Worm (Caenorhabditis elegans) whole organism, L2 larva: ENCODE results near the gene T22H9.1.

Experiments used
- ama-1 ChIP-seq: fragments of 150-350 bp; optimal IDR thresholded peaks from 2 replicates; lab custom pipeline; 2018; ENCODE audit warnings: inconsistent platforms
- ceh-82 ChIP-seq: fragments of 150-350 bp; optimal IDR thresholded peaks from 2 replicates; lab custom pipeline; 2014; ENCODE audit warnings: missing biosample characterization, missing genetic modification characterization
- egl-27 ChIP-seq: sonication (generic microtip); optimal IDR thresholded peaks from 3 replicates; lab custom pipeline; 2017; ENCODE audit warnings: missing biosample characterization, missing genetic modification reagents, missing genetic modification characterization
- elt-1 ChIP-seq: fragments of 150-350 bp; optimal IDR thresholded peaks from 2 replicates; lab custom pipeline; 2014; ENCODE audit warnings: missing biosample characterization, missing genetic modification characterization
- lin-39 ChIP-seq: fragments of 150-350 bp; optimal IDR thresholded peaks from 2 replicates; lab custom pipeline; 2014; ENCODE audit warnings: missing biosample characterization, missing genetic modification reagents, missing genetic modification characterization
- mab-5 ChIP-seq: fragments of 150-350 bp; optimal IDR thresholded peaks from 2 replicates; lab custom pipeline; 2014; ENCODE audit warnings: missing biosample characterization, missing genetic modification characterization
- mdl-1 ChIP-seq, 2 experiments: fragments of 150-350 bp in 1 of 2; sonication (generic microtip) in 1 of 2; optimal IDR thresholded peaks; 2 replicates each; lab custom pipeline; 2017; ENCODE audit warnings: missing biosample characterization in 2 of 2, missing genetic modification characterization in 2 of 2
- nhr-129 ChIP-seq: fragments of 150-350 bp; optimal IDR thresholded peaks from 2 replicates; lab custom pipeline; 2014; ENCODE audit warnings: missing biosample characterization, missing genetic modification characterization
- nhr-23 ChIP-seq: fragments of 150-350 bp; optimal IDR thresholded peaks from 2 replicates; lab custom pipeline; 2014; ENCODE audit warnings: missing biosample characterization, missing genetic modification reagents, missing genetic modification characterization
- nhr-237 ChIP-seq: fragments of 150-350 bp; optimal IDR thresholded peaks from 2 replicates; lab custom pipeline; 2014; ENCODE audit warnings: missing biosample characterization, missing genetic modification characterization
- skn-1 ChIP-seq: sonication (generic microtip); optimal IDR thresholded peaks from 2 replicates; lab custom pipeline; 2017; ENCODE audit warnings: missing biosample characterization, missing genetic modification characterization
- unc-62 ChIP-seq: fragments of 150-350 bp; optimal IDR thresholded peaks from 2 replicates; lab custom pipeline; 2014; ENCODE audit warnings: missing biosample characterization, missing genetic modification reagents, missing genetic modification characterization
- zag-1 ChIP-seq: fragments of 150-350 bp; optimal IDR thresholded peaks from 2 replicates; lab custom pipeline; 2014; ENCODE audit warnings: missing biosample characterization, missing genetic modification characterization
- ztf-1 ChIP-seq: fragments of 200-800 bp; sonication (Bioruptor generic); conservative IDR thresholded peaks from 2 replicates; pipeline ENCODE4 v1.3.6; 2022; ENCODE audit warnings: missing genetic modification characterization, missing compliant biosample characterization

DNA sequence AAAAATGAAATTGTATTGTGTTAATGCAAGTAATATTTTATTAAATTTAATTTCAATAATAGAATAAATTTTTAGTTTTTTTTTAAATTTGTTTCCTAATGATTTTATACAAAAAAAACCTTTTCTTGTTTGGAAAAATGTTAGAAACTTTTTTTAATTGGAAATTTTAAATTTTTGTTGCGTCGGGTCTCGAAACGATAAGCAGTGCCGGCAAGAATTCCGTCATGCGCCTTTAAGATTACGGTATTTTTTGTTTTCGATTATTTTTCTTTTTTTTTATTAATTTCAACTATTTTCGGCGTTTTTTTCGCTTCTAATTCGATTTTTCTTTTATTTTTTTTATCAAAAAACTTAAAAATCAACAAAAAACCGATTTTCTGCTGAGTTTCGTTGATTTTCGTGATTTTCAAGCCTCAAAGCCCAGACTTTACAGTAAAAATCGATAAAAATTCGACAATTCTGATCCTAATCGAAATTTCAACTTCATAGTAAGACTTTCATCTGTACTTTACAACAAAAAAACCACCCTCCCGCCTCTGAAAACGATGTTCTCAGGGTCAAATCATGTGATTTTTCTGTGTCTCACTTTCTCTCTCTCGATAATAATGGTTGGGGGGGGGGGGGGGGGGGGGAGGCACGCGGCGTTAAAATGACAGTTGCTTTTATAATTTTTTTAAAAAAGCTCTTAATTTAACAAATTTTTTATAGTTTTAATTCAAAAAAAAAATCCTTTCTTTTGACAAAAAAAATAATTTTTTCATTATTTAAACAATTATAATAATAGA, 11.8 kb upstream of the T22H9.1 start:
- TF ChIP-seq nhr-237 (tag; lab: Kevin White, UChicago): no peak
- no peak for TF ChIP-seq nhr-129 (tag; lab: Kevin White, UChicago)
- TF ChIP-seq mab-5: no peak
- TF ChIP-seq ztf-1 (GFP tag; lab: Robert Waterston, UW): no peak
- TF ChIP-seq zag-1 (tag; lab: Kevin White, UChicago): no peak
- TF ChIP-seq mdl-1 (tag; optimal IDR thresholded peaks at IDR 0.05; lab: Kevin White, UChicago): no peak
- TF ChIP-seq nhr-23 (tag; lab: Kevin White, UChicago): no peak
- no peak for TF ChIP-seq ceh-82 (tag; lab: Kevin White, UChicago)
- no peak for TF ChIP-seq ama-1 (lab: Kevin White, UChicago)
- TF ChIP-seq lin-39 (tag; lab: Kevin White, UChicago): no peak
- no peak for TF ChIP-seq elt-1 (tag; lab: Kevin White, UChicago)
- no peak for TF ChIP-seq unc-62 (GFP tag; lab: Kevin White, UChicago)
- no peak for TF ChIP-seq skn-1 (tag; lab: Kevin White, UChicago)
- TF ChIP-seq egl-27 (tag; lab: Kevin White, UChicago): no peak
